Worm (Caenorhabditis elegans) whole organism, L4 larva: ENCODE results near the gene F54F12.1.

Experiments used
- F10B5.3 ChIP-seq: sonication (generic microtip); optimal IDR thresholded peaks from 2 replicates; lab custom pipeline; 2016; ENCODE audit warnings: mild to moderate bottlenecking, missing genetic modification characterization, missing compliant biosample characterization
- F37D6.2 ChIP-seq: sonication (generic microtip); optimal IDR thresholded peaks from 2 replicates; lab custom pipeline; 2016; ENCODE audit warnings: mild to moderate bottlenecking, missing genetic modification characterization, missing compliant biosample characterization
- R02D3.7 ChIP-seq: fragments of 150-350 bp; sonication (generic microtip); optimal IDR thresholded peaks from 3 replicates; lab custom pipeline; 2014; ENCODE audit warnings: missing biosample characterization, missing genetic modification characterization
- T20F7.1 ChIP-seq: fragments of 200-800 bp; sonication (Bioruptor generic); optimal IDR thresholded peaks from 2 replicates; lab custom pipeline; 2018; ENCODE audit warnings: mild to moderate bottlenecking, missing genetic modification characterization, missing compliant biosample characterization
- ZK546.5 ChIP-seq, 2 experiments: sonication (generic microtip); optimal IDR thresholded peaks; 2 replicates each; lab custom pipeline; 2017; ENCODE audit warnings: missing biosample characterization in 2 of 2, missing genetic modification characterization in 2 of 2
- ama-1 ChIP-seq: fragments of 150-350 bp; optimal IDR thresholded peaks from 2 replicates; lab custom pipeline; 2014; ENCODE audit warnings: inconsistent platforms, mixed read lengths
- ceh-20 ChIP-seq: fragments of 200-800 bp; sonication (Bioruptor generic); IDR thresholded peaks from 2 replicates; pipeline ENCODE4 v1.3.6; 2022; ENCODE audit warnings: missing genetic modification reagents, missing genetic modification characterization, missing compliant biosample characterization
- ceh-28 ChIP-seq: fragments of 150-350 bp; optimal IDR thresholded peaks from 2 replicates; lab custom pipeline; 2014; ENCODE audit warnings: missing biosample characterization, missing genetic modification reagents, missing genetic modification characterization
- ceh-44 ChIP-seq: fragments of 200-800 bp; sonication (Bioruptor generic); IDR thresholded peaks from 2 replicates; pipeline ENCODE4 v1.3.6; 2022; ENCODE audit warnings: missing genetic modification reagents, missing genetic modification characterization, missing compliant biosample characterization
- ceh-62 ChIP-seq: sonication (generic microtip); optimal IDR thresholded peaks from 2 replicates; lab custom pipeline; 2017; ENCODE audit warnings: missing biosample characterization, missing genetic modification characterization
- cey-2 ChIP-seq: sonication (generic microtip); optimal IDR thresholded peaks from 3 replicates; lab custom pipeline; 2017; ENCODE audit warnings: missing genetic modification characterization, mild to moderate bottlenecking, missing compliant biosample characterization, antibody characterized with exemption, borderline replicate concordance; ENCODE audit not compliant: insufficient read depth
- ctbp-1 ChIP-seq: fragments of 200-800 bp; sonication (Bioruptor generic); IDR thresholded peaks from 2 replicates; pipeline ENCODE4 v1.3.6; 2022; ENCODE audit warnings: missing genetic modification reagents, missing genetic modification characterization, missing compliant biosample characterization
- daf-19 ChIP-seq: fragments of 200-800 bp; sonication (Bioruptor generic); conservative IDR thresholded peaks from 2 replicates; pipeline ENCODE4 v1.3.6; 2022; ENCODE audit warnings: missing genetic modification characterization, missing compliant biosample characterization
- daf-8 ChIP-seq: fragments of 200-800 bp; sonication (Bioruptor generic); IDR thresholded peaks from 2 replicates; pipeline ENCODE4 v1.3.6; 2022; ENCODE audit warnings: missing genetic modification characterization, missing compliant biosample characterization
- dmd-8 ChIP-seq: fragments of 200-800 bp; sonication (Bioruptor generic); IDR thresholded peaks from 2 replicates; pipeline ENCODE4 v1.3.6; 2022; ENCODE audit warnings: missing genetic modification characterization, missing compliant biosample characterization
- dpl-1 ChIP-seq: fragments of 150-350 bp; optimal IDR thresholded peaks from 2 replicates; lab custom pipeline; 2014; ENCODE audit warnings: missing biosample characterization, missing genetic modification reagents, missing genetic modification characterization
- duxl-1 ChIP-seq: sonication (generic microtip); optimal IDR thresholded peaks from 2 replicates; lab custom pipeline; 2016; ENCODE audit warnings: mild to moderate bottlenecking, missing genetic modification characterization, moderate library complexity, missing compliant biosample characterization; ENCODE audit not compliant: poor library complexity
- egl-27 ChIP-seq: sonication (generic microtip); optimal IDR thresholded peaks from 3 replicates; lab custom pipeline; 2017; ENCODE audit warnings: missing biosample characterization, missing genetic modification reagents, missing genetic modification characterization
- fkh-10 ChIP-seq: fragments of 150-350 bp; optimal IDR thresholded peaks from 2 replicates; lab custom pipeline; 2014; ENCODE audit warnings: missing biosample characterization, missing genetic modification reagents, missing genetic modification characterization
- gei-8 ChIP-seq: fragments of 200-800 bp; sonication (Bioruptor generic); optimal IDR thresholded peaks from 2 replicates; lab custom pipeline; 2018; ENCODE audit warnings: mild to moderate bottlenecking, missing genetic modification characterization, missing compliant biosample characterization
- hlh-30 ChIP-seq: sonication (generic microtip); optimal IDR thresholded peaks from 2 replicates; lab custom pipeline; 2017; ENCODE audit warnings: antibody characterized with exemption, mild to moderate bottlenecking, missing genetic modification characterization, missing compliant biosample characterization; ENCODE audit not compliant: insufficient read depth
- hmg-1.1 ChIP-seq: fragments of 200-800 bp; sonication (Bioruptor generic); IDR thresholded peaks from 2 replicates; pipeline ENCODE4 v1.3.6; 2022; ENCODE audit warnings: missing genetic modification reagents, missing genetic modification characterization, missing compliant biosample characterization
- lin-15B ChIP-seq: fragments of 150-350 bp; sonication (generic microtip); optimal IDR thresholded peaks from 3 replicates; lab custom pipeline; 2014; ENCODE audit warnings: missing biosample characterization, missing genetic modification characterization
- lin-38 ChIP-seq: fragments of 200-800 bp; sonication (Bioruptor generic); IDR thresholded peaks from 2 replicates; pipeline ENCODE4 v1.3.6; 2022; ENCODE audit warnings: missing genetic modification reagents, missing genetic modification characterization, missing compliant biosample characterization
- lin-39 ChIP-seq: fragments of 150-350 bp; optimal IDR thresholded peaks from 2 replicates; lab custom pipeline; 2014; ENCODE audit warnings: missing biosample characterization, missing genetic modification reagents, missing genetic modification characterization
- lsy-2 ChIP-seq, 2 experiments: fragments of 150-350 bp in 1 of 2; sonication (generic microtip) in 1 of 2; optimal IDR thresholded peaks; 2 replicates each; lab custom pipeline; 2014 to 2017; ENCODE audit warnings: missing biosample characterization in 2 of 2, missing genetic modification characterization in 2 of 2
- nhr-10 ChIP-seq: fragments of 150-350 bp; optimal IDR thresholded peaks from 2 replicates; lab custom pipeline; 2014; ENCODE audit warnings: missing biosample characterization, missing genetic modification characterization
- nhr-102 ChIP-seq: sonication (generic microtip); optimal IDR thresholded peaks from 2 replicates; lab custom pipeline; 2016; ENCODE audit warnings: mild to moderate bottlenecking, missing genetic modification characterization, moderate library complexity, missing compliant biosample characterization
- nhr-11 ChIP-seq: fragments of 150-350 bp; optimal IDR thresholded peaks from 2 replicates; lab custom pipeline; 2014; ENCODE audit warnings: missing biosample characterization, missing genetic modification characterization
- nhr-111 ChIP-seq: fragments of 200-800 bp; sonication (Bioruptor generic); optimal IDR thresholded peaks from 2 replicates; lab custom pipeline; 2018; ENCODE audit warnings: mild to moderate bottlenecking, missing genetic modification characterization, missing compliant biosample characterization
- nhr-237 ChIP-seq: sonication (generic microtip); optimal IDR thresholded peaks from 2 replicates; lab custom pipeline; 2017; ENCODE audit warnings: missing biosample characterization, missing genetic modification characterization
- nhr-6 ChIP-seq: fragments of 150-350 bp; optimal IDR thresholded peaks from 2 replicates; lab custom pipeline; 2014; ENCODE audit warnings: missing biosample characterization, missing genetic modification characterization
- nhr-76 ChIP-seq: fragments of 150-350 bp; optimal IDR thresholded peaks from 2 replicates; lab custom pipeline; 2014; ENCODE audit warnings: missing biosample characterization, missing genetic modification characterization
- php-3 ChIP-seq: fragments of 200-800 bp; sonication (Bioruptor generic); IDR thresholded peaks from 2 replicates; pipeline ENCODE4 v1.3.6; 2022; ENCODE audit warnings: missing genetic modification reagents, missing genetic modification characterization, missing compliant biosample characterization
- pqm-1 ChIP-seq: sonication (generic microtip); optimal IDR thresholded peaks from 2 replicates; lab custom pipeline; 2017; ENCODE audit warnings: missing biosample characterization, missing genetic modification characterization
- rbr-2 ChIP-seq: sonication (generic microtip); optimal IDR thresholded peaks from 2 replicates; lab custom pipeline; 2016; ENCODE audit warnings: missing genotype, missing genetic modification characterization, missing compliant biosample characterization
- set-16 ChIP-seq: fragments of 200-800 bp; sonication (Bioruptor generic); IDR thresholded peaks from 2 replicates; pipeline ENCODE4 v1.3.6; 2022; ENCODE audit warnings: missing genetic modification reagents, missing genetic modification characterization, missing compliant biosample characterization
- skn-1 ChIP-seq: fragments of 150-350 bp; optimal IDR thresholded peaks from 2 replicates; lab custom pipeline; 2014; ENCODE audit warnings: missing biosample characterization, missing genetic modification characterization
- spr-1 ChIP-seq: sonication (generic microtip); optimal IDR thresholded peaks from 2 replicates; lab custom pipeline; 2016; ENCODE audit warnings: mild to moderate bottlenecking, missing genetic modification characterization, missing compliant biosample characterization
- spr-3 ChIP-seq: fragments of 200-800 bp; sonication (Bioruptor generic); optimal IDR thresholded peaks from 2 replicates; lab custom pipeline; 2018; ENCODE audit warnings: mild to moderate bottlenecking, missing genetic modification characterization, missing compliant biosample characterization
- unc-130 ChIP-seq: sonication (generic microtip); optimal IDR thresholded peaks from 2 replicates; lab custom pipeline; 2016; ENCODE audit warnings: missing genetic modification reagents, missing genetic modification characterization, missing compliant biosample characterization
- unc-62 ChIP-seq, 3 experiments: fragments of 150-350 bp in 1 of 3; sonication (generic microtip); optimal IDR thresholded peaks in 2 of 3; peaks in 1 of 3; 1 replicate in 1 of 3; 2 replicates in 2 of 3; lab custom pipeline; 2014 to 2017; ENCODE audit warnings: missing biosample characterization in 3 of 3, missing genetic modification characterization in 3 of 3, missing genetic modification reagents in 3 of 3, missing genotype in 1 of 3
- zag-1 ChIP-seq: fragments of 150-350 bp; optimal IDR thresholded peaks from 2 replicates; lab custom pipeline; 2014; ENCODE audit warnings: missing biosample characterization, missing genetic modification characterization
- zfp-2 ChIP-seq: sonication (generic microtip); optimal IDR thresholded peaks from 2 replicates; lab custom pipeline; 2016; ENCODE audit warnings: mild to moderate bottlenecking, missing genetic modification characterization, missing compliant biosample characterization
- zfp-3 ChIP-seq: fragments of 200-800 bp; sonication (Bioruptor generic); conservative IDR thresholded peaks from 2 replicates; pipeline ENCODE4 v1.3.6; 2022; ENCODE audit warnings: missing genetic modification reagents, missing genetic modification characterization, missing compliant biosample characterization
- zip-2 ChIP-seq: fragments of 150-350 bp; optimal IDR thresholded peaks from 2 replicates; lab custom pipeline; 2014; ENCODE audit warnings: missing biosample characterization, missing genetic modification characterization
- ztf-11 ChIP-seq: fragments of 150-350 bp; optimal IDR thresholded peaks from 2 replicates; lab custom pipeline; 2014; ENCODE audit warnings: missing biosample characterization, missing genetic modification characterization

Gene F54F12.1

ce11 chrIII:13005161-13005560 lies 50.1 kb downstream of the F54F12.1 start, which contains the start of gene snf-7:
Gene snf-7 (plus strand): TSS chrIII:13005461.
- TF ChIP-seq nhr-111 (no peak), F10B5.3 (tag; lab: Kevin White, UChicago) (no peak), F37D6.2 (tag; lab: Kevin White, UChicago) (no peak), zag-1 (tag; lab: Kevin White, UChicago) (no peak), ceh-28 (tag; lab: Kevin White, UChicago) (peak; percentile 36), lsy-2 (tag; optimal IDR thresholded peaks at IDR 0.05; lab: Kevin White, UChicago) (no peak), pqm-1 (tag; lab: Kevin White, UChicago) (no peak)

DNA sequence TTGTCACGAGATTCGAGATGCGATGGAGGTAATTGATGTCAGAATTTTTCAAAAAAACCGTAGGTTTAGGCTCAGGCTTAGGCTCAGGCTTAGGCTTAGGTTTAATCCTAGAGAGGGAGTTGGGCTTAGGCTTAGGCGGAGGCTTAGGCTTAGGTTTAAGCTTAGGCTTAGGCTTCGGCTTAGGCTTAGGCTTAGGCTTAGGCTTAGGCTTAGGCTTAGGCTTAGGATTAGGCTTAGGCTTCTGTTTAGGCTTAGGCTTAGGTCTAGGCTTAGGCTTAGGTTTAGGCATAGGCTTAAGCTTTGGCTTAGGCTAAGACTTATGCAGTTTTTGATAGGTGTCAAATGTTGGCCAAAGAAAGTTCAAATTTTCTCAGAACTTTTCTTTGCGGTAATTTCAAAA lies 50.9 kb downstream of the F54F12.1 start:
- TF ChIP-seq daf-19, result no peak
- TF ChIP-seq unc-62 (GFP tag; optimal IDR thresholded peaks at IDR 0.05 in 1 of 2; lab: Kevin White, UChicago), result peak in 1 of 2 experiments; percentile 9
- no peak for TF ChIP-seq unc-62 (tag; optimal IDR thresholded peaks at IDR 0.05; lab: Kevin White, UChicago)
- TF ChIP-seq, all 104 proteins: peak for 1

ce11 chrIII:13002098-13002497 lies 53.1 kb downstream of the F54F12.1 start, which contains the start of gene ZK1010.10:
Gene ZK1010.10 (plus strand): TSS chrIII:13002383.
- TF ChIP-seq nhr-10 (no peak), zfp-2 (tag; lab: Kevin White, UChicago) (no peak), duxl-1 (tag; lab: Kevin White, UChicago) (no peak), T20F7.1 (GFP tag; lab: Kevin White, UChicago) (no peak), nhr-6 (tag; lab: Kevin White, UChicago) (peak; percentile 43), F37D6.2 (tag; lab: Kevin White, UChicago) (no peak), ceh-28 (tag; lab: Kevin White, UChicago) (no peak), lin-15B (tag; lab: Kevin White, UChicago) (no peak), ceh-20 (no peak), zfp-3 (GFP tag; lab: Robert Waterston, UW) (no peak), ZK546.5 (tag; optimal IDR thresholded peaks at IDR 0.05; lab: Kevin White, UChicago) (no peak), daf-8 (GFP tag; lab: Robert Waterston, UW) (no peak), egl-27 (tag; lab: Kevin White, UChicago) (no peak), nhr-102 (no peak), php-3 (no peak), lsy-2 (tag; optimal IDR thresholded peaks at IDR 0.05; lab: Kevin White, UChicago) (peak in 1 of 2 experiments; percentile 73), ztf-11 (tag; lab: Kevin White, UChicago) (no peak), spr-3 (GFP tag; lab: Kevin White, UChicago) (no peak), fkh-10 (GFP tag; lab: Kevin White, UChicago) (peak; percentile 11), R02D3.7 (no peak), dpl-1 (GFP tag; lab: Kevin White, UChicago) (no peak), ceh-62 (tag; lab: Kevin White, UChicago) (no peak), ama-1 (lab: Kevin White, UChicago) (no peak), nhr-111 (no peak), ceh-44 (GFP tag; lab: Robert Waterston, UW) (no peak), unc-62 (GFP tag; optimal IDR thresholded peaks at IDR 0.05 in 1 of 2; lab: Kevin White, UChicago) (no peak), unc-62 (tag; optimal IDR thresholded peaks at IDR 0.05; lab: Kevin White, UChicago) (no peak), cey-2 (tag; lab: Kevin White, UChicago) (no peak), nhr-237 (tag; lab: Kevin White, UChicago) (no peak), lin-38 (no peak), set-16 (GFP tag; lab: Robert Waterston, UW) (no peak), rbr-2 (peak; percentile 34), gei-8 (GFP tag; lab: Kevin White, UChicago) (no peak), zip-2 (tag; lab: Kevin White, UChicago) (no peak), hmg-1.1 (GFP tag; lab: Robert Waterston, UW) (peak; percentile 58; the same call in 1 of the 2 replicates), skn-1 (no peak), nhr-11 (tag; lab: Kevin White, UChicago) (no peak), nhr-76 (tag; lab: Kevin White, UChicago) (no peak), ctbp-1 (GFP tag; lab: Robert Waterston, UW) (no peak), lin-39 (tag; lab: Kevin White, UChicago) (no peak), F10B5.3 (tag; lab: Kevin White, UChicago) (no peak), spr-1 (tag; lab: Kevin White, UChicago) (no peak), dmd-8 (GFP tag; lab: Robert Waterston, UW) (no peak), unc-130 (GFP tag; lab: Kevin White, UChicago) (no peak), hlh-30 (tag; lab: Kevin White, UChicago) (no peak)
